Worm (Caenorhabditis elegans): ENCODE results near the gene srp-8.

DNA sequence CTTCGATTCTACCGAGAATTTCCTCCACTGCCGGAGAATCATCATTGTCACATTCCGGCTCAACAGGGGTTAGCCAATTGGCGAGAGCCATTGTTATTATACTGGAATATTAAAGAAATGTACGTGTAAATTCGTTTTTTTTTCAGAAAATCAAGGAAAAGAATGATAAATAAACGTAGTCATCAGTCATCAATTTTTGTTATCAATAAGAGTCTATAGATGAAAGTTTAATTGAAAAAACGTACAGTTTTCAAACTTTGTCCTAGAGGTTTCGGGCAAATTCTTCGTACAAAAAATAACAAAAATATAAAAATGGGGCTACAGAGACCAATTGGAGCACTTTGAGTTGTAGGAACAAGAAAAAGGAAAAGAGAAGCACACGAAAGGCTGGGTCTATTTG, 15.5 kb downstream of the srp-8 start, which contains the start of gene F20D6.11:
- no peak for TF ChIP-seq nhr-12 (tag; optimal IDR thresholded peaks at IDR 0.05)
- TF ChIP-seq ceh-83 (GFP tag; optimal IDR thresholded peaks at IDR 0.05), result no peak
- TF ChIP-seq nhr-28 (tag; optimal IDR thresholded peaks at IDR 0.05), result no peak

All from whole organism, mixed stage, embryonic.